Fruit fly (Drosophila melanogaster) whole organism, embryonic: ENCODE data around the gene Argl.
A peak's percentile ranks its signal among the peaks of the same experiment; 100 is the strongest.

Experiments used
- CG11560 ChIP-seq: fragments of 200-800 bp; sonication (Bioruptor generic); IDR thresholded peaks from 3 replicates; pipeline ENCODE4 v1.3.6; 2022; ENCODE audit warnings: missing biosample characterization, missing genetic modification characterization
- CG11723 ChIP-seq: fragments of 200-800 bp; sonication (Bioruptor generic); optimal IDR thresholded peaks from 2 replicates; lab custom pipeline; 2017; ENCODE audit warnings: missing biosample characterization, mild to moderate bottlenecking, missing genetic modification characterization
- CG15269 ChIP-seq: fragments of 200-800 bp; sonication (Bioruptor generic); optimal IDR thresholded peaks from 2 replicates; lab custom pipeline; 2018; ENCODE audit warnings: missing biosample characterization, mild to moderate bottlenecking, missing genetic modification characterization, moderate library complexity
- CG16779 ChIP-seq: fragments of 200-800 bp; sonication (Bioruptor generic); IDR thresholded peaks from 2 replicates; pipeline ENCODE4 v1.3.6; 2022; ENCODE audit warnings: missing biosample characterization, missing genetic modification characterization
- CG18011 ChIP-seq: fragments of 200-800 bp; sonication (Bioruptor generic); optimal IDR thresholded peaks from 2 replicates; lab custom pipeline; 2017; ENCODE audit warnings: missing biosample characterization, missing genetic modification characterization, mild to moderate bottlenecking, moderate library complexity, missing genotype
- CG18764 ChIP-seq: fragments of 200-800 bp; sonication (Bioruptor generic); optimal IDR thresholded peaks from 3 replicates; lab custom pipeline; 2016; ENCODE audit warnings: missing biosample characterization, missing genetic modification characterization
- CG30403 ChIP-seq: fragments of 200-800 bp; sonication (Bioruptor generic); optimal IDR thresholded peaks from 3 replicates; lab custom pipeline; 2016; ENCODE audit warnings: missing biosample characterization, missing genetic modification characterization
- CG32532 ChIP-seq: fragments of 200-800 bp; sonication (Bioruptor generic); IDR thresholded peaks from 2 replicates; pipeline ENCODE4 v1.3.6; 2022; ENCODE audit warnings: missing biosample characterization, missing genetic modification characterization
- CG3838 ChIP-seq: fragments of 200-800 bp; sonication (Bioruptor generic); optimal IDR thresholded peaks from 3 replicates; lab custom pipeline; 2016; ENCODE audit warnings: missing biosample characterization, missing genetic modification characterization
- CG4328 ChIP-seq: fragments of 200-800 bp; sonication (Bioruptor generic); optimal IDR thresholded peaks from 3 replicates; lab custom pipeline; 2017; ENCODE audit warnings: missing biosample characterization, missing genetic modification reagents, missing genetic modification characterization
- CG43689 ChIP-seq: fragments of 200-800 bp; sonication (Bioruptor generic); IDR thresholded peaks from 2 replicates; pipeline ENCODE4 v1.3.6; 2022; ENCODE audit warnings: missing biosample characterization, missing genetic modification characterization
- CG8281 ChIP-seq: fragments of 200-800 bp; sonication (Bioruptor generic); optimal IDR thresholded peaks from 2 replicates; lab custom pipeline; 2018; ENCODE audit warnings: missing biosample characterization, mild to moderate bottlenecking, missing genetic modification characterization, moderate library complexity
- CG8359 ChIP-seq: fragments of 200-800 bp; sonication (Bioruptor generic); optimal IDR thresholded peaks from 2 replicates; lab custom pipeline; 2017; ENCODE audit warnings: missing biosample characterization, mild to moderate bottlenecking, missing genetic modification characterization, borderline replicate concordance
- CG9437 ChIP-seq: fragments of 200-800 bp; sonication (Bioruptor generic); optimal IDR thresholded peaks from 2 replicates; lab custom pipeline; 2018; ENCODE audit warnings: missing biosample characterization, mild to moderate bottlenecking, missing genetic modification characterization
- CG9727 ChIP-seq: fragments of 200-800 bp; sonication (Bioruptor generic); optimal IDR thresholded peaks from 3 replicates; lab custom pipeline; 2017; ENCODE audit warnings: missing biosample characterization, mild to moderate bottlenecking, missing genetic modification characterization
- D19B ChIP-seq: fragments of 200-800 bp; sonication (Bioruptor generic); optimal IDR thresholded peaks from 2 replicates; lab custom pipeline; 2017; ENCODE audit warnings: missing biosample characterization, mild to moderate bottlenecking, missing genetic modification characterization
- Dad ChIP-seq: fragments of 200-800 bp; sonication (Bioruptor generic); optimal IDR thresholded peaks from 3 replicates; lab custom pipeline; 2016; ENCODE audit warnings: missing biosample characterization, missing genetic modification characterization
- Dip3 ChIP-seq: fragments of 200-800 bp; sonication (Bioruptor generic); optimal IDR thresholded peaks from 3 replicates; lab custom pipeline; 2016; ENCODE audit warnings: missing biosample characterization, missing genetic modification characterization
- Doc2 ChIP-seq: fragments of 200-800 bp; sonication (Bioruptor generic); IDR thresholded peaks from 2 replicates; pipeline ENCODE4 v1.3.6; 2022; ENCODE audit warnings: missing biosample characterization, missing genetic modification characterization
- Eip74EF ChIP-seq, 2 experiments: fragments of 200-800 bp in 1 of 2; fragments of >200 bp in 1 of 2; sonication (Bioruptor generic) in 1 of 2; optimal IDR thresholded peaks; 2 replicates each; lab custom pipeline; 2017 to 2019; ENCODE audit warnings: missing biosample characterization in 2 of 2, missing genetic modification characterization in 2 of 2, mild to moderate bottlenecking in 1 of 2, moderate library complexity in 1 of 2
- Ets97D ChIP-seq: fragments of 200-800 bp; sonication (Bioruptor generic); optimal IDR thresholded peaks from 3 replicates; lab custom pipeline; 2016; ENCODE audit warnings: missing biosample characterization, missing genetic modification characterization
- Gsc ChIP-seq: fragments of 200-800 bp; sonication (Bioruptor generic); IDR thresholded peaks from 2 replicates; pipeline ENCODE4 v1.3.6; 2022; ENCODE audit warnings: missing biosample characterization, missing genetic modification characterization
- Gug ChIP-seq: fragments of 200-800 bp; sonication (Bioruptor generic); IDR thresholded peaks from 4 replicates; pipeline ENCODE4 v1.3.6; 2022; ENCODE audit warnings: missing biosample characterization, missing genetic modification characterization
- H2.0 ChIP-seq: fragments of 200-800 bp; sonication (Bioruptor generic); IDR thresholded peaks from 2 replicates; pipeline ENCODE4 v1.3.6; 2022; ENCODE audit warnings: missing biosample characterization, missing genetic modification characterization
- Jarid2 ChIP-seq: fragments of 200-800 bp; sonication (Bioruptor generic); optimal IDR thresholded peaks from 3 replicates; lab custom pipeline; 2017; ENCODE audit warnings: mild to moderate bottlenecking, missing biosample characterization, missing genetic modification reagents, missing genetic modification characterization
- MBD-R2 ChIP-seq: fragments of 200-800 bp; sonication (Bioruptor generic); IDR thresholded peaks from 2 replicates; pipeline ENCODE4 v1.3.6; 2022; ENCODE audit warnings: missing biosample characterization, missing genetic modification characterization
- MTF-1 ChIP-seq: fragments of 200-800 bp; sonication (Bioruptor generic); optimal IDR thresholded peaks from 2 replicates; lab custom pipeline; 2018; ENCODE audit warnings: missing biosample characterization, mild to moderate bottlenecking, missing genetic modification characterization, borderline replicate concordance
- Mrtf ChIP-seq: fragments of 200-800 bp; sonication (Bioruptor generic); IDR thresholded peaks from 3 replicates; pipeline ENCODE4 v1.3.6; 2022; ENCODE audit warnings: missing biosample characterization, missing genetic modification characterization
- TFAM ChIP-seq: fragments of 200-800 bp; sonication (Bioruptor generic); optimal IDR thresholded peaks from 2 replicates; lab custom pipeline; 2017; ENCODE audit warnings: missing biosample characterization, missing genetic modification characterization, inconsistent platforms
- ac ChIP-seq: fragments of 200-800 bp; sonication (Bioruptor generic); optimal IDR thresholded peaks from 3 replicates; lab custom pipeline; 2017; ENCODE audit warnings: missing biosample characterization, mild to moderate bottlenecking, missing genetic modification characterization
- bbx ChIP-seq: fragments of 200-800 bp; sonication (Bioruptor generic); IDR thresholded peaks from 2 replicates; pipeline ENCODE4 v1.3.6; 2022; ENCODE audit warnings: missing biosample characterization, missing genetic modification characterization; ENCODE audit not compliant: partially characterized antibody
- br ChIP-seq: fragments of >200 bp; optimal IDR thresholded peaks from 2 replicates; lab custom pipeline; 2017
- caup ChIP-seq: fragments of 200-800 bp; sonication (Bioruptor generic); optimal IDR thresholded peaks from 3 replicates; lab custom pipeline; 2017; ENCODE audit warnings: missing biosample characterization, mild to moderate bottlenecking, missing genetic modification characterization, moderate library complexity; ENCODE audit not compliant: severe bottlenecking
- ewg ChIP-seq: fragments of 200-800 bp; sonication (Bioruptor generic); optimal IDR thresholded peaks from 3 replicates; lab custom pipeline; 2017; ENCODE audit warnings: mild to moderate bottlenecking, missing biosample characterization, missing genetic modification reagents, missing genetic modification characterization
- fd3F ChIP-seq: fragments of 200-800 bp; sonication (Bioruptor generic); optimal IDR thresholded peaks from 2 replicates; lab custom pipeline; 2018; ENCODE audit warnings: missing biosample characterization, mild to moderate bottlenecking, missing genetic modification characterization, moderate library complexity
- grau ChIP-seq: fragments of 200-800 bp; optimal IDR thresholded peaks from 3 replicates; lab custom pipeline; 2019; ENCODE audit warnings: missing biosample characterization, mild to moderate bottlenecking, missing genetic modification characterization, moderate library complexity
- inv ChIP-seq: fragments of 200-800 bp; sonication (Bioruptor generic); IDR thresholded peaks from 2 replicates; pipeline ENCODE4 v1.3.6; 2022; ENCODE audit warnings: missing biosample characterization, missing genetic modification characterization; ENCODE audit not compliant: partially characterized antibody
- mld ChIP-seq: fragments of 200-800 bp; sonication (Bioruptor generic); IDR thresholded peaks from 3 replicates; pipeline ENCODE4 v1.3.6; 2022; ENCODE audit warnings: missing biosample characterization, missing genetic modification characterization; ENCODE audit not compliant: partially characterized antibody
- odd ChIP-seq: fragments of 200-800 bp; sonication (Bioruptor generic); optimal IDR thresholded peaks from 2 replicates; lab custom pipeline; 2017; ENCODE audit warnings: missing biosample characterization, mild to moderate bottlenecking, missing genetic modification characterization
- pita ChIP-seq: fragments of 200-800 bp; sonication (Bioruptor generic); optimal IDR thresholded peaks from 2 replicates; lab custom pipeline; 2017; ENCODE audit warnings: missing biosample characterization, mild to moderate bottlenecking, missing genetic modification characterization
- pnt ChIP-seq: fragments of 200-800 bp; sonication (Bioruptor generic); optimal IDR thresholded peaks from 3 replicates; lab custom pipeline; 2016; ENCODE audit warnings: missing biosample characterization, missing genetic modification characterization
- schlank ChIP-seq: fragments of 200-800 bp; sonication (Bioruptor generic); optimal IDR thresholded peaks from 2 replicates; lab custom pipeline; 2018; ENCODE audit warnings: missing biosample characterization, mild to moderate bottlenecking, missing genetic modification characterization
- sd ChIP-seq: fragments of 200-800 bp; sonication (Bioruptor generic); optimal IDR thresholded peaks from 3 replicates; lab custom pipeline; 2018; ENCODE audit warnings: missing biosample characterization, mild to moderate bottlenecking, missing genetic modification characterization, moderate library complexity
- tio ChIP-seq: fragments of 200-800 bp; sonication (Bioruptor generic); optimal IDR thresholded peaks from 2 replicates; lab custom pipeline; 2017; ENCODE audit warnings: missing biosample characterization, missing genetic modification characterization, inconsistent platforms
- tup ChIP-seq: fragments of 200-800 bp; sonication (Bioruptor generic); optimal IDR thresholded peaks from 2 replicates; lab custom pipeline; 2016; ENCODE audit warnings: missing biosample characterization, mild to moderate bottlenecking, missing genetic modification characterization, moderate library complexity
- unpg ChIP-seq: fragments of 200-800 bp; sonication (Bioruptor generic); optimal IDR thresholded peaks from 3 replicates; lab custom pipeline; 2018; ENCODE audit warnings: missing biosample characterization, mild to moderate bottlenecking, missing genetic modification characterization, moderate library complexity
- wek ChIP-seq: fragments of 200-800 bp; sonication (Bioruptor generic); optimal IDR thresholded peaks from 3 replicates; lab custom pipeline; 2018; ENCODE audit warnings: missing biosample characterization, mild to moderate bottlenecking, missing genetic modification characterization, moderate library complexity
- zen ChIP-seq: fragments of 200-800 bp; sonication (Bioruptor generic); optimal IDR thresholded peaks from 3 replicates; lab custom pipeline; 2018; ENCODE audit warnings: missing biosample characterization, mild to moderate bottlenecking, missing genetic modification characterization, moderate library complexity
- zfh2 ChIP-seq: fragments of 200-800 bp; sonication (Bioruptor generic); optimal IDR thresholded peaks from 2 replicates; lab custom pipeline; 2016; ENCODE audit warnings: missing biosample characterization, missing genetic modification characterization

Gene Argl

dm6 chr2L:8982584-8983302 is 40.8 kb upstream of the Argl start (continued):
- TF ChIP-seq tup (GFP tag; lab: Kevin White, UChicago), result no peak
- TF ChIP-seq wek (GFP tag; lab: Kevin White, UChicago), result no peak
- no peak for TF ChIP-seq MTF-1 (GFP tag; lab: Kevin White, UChicago)
- no peak for TF ChIP-seq TFAM
- no peak for TF ChIP-seq Jarid2
- no peak for TF ChIP-seq CG9727 (GFP tag; lab: Kevin White, UChicago)
- TF ChIP-seq sd (tag; lab: Kevin White, UChicago), result peak; percentile 52
- TF ChIP-seq Eip74EF (GFP tag; optimal IDR thresholded peaks at IDR 0.05; lab: Kevin White, UChicago), result peak in 1 of 2 experiments; percentile 59
- no peak for TF ChIP-seq Gug (GFP tag; lab: Robert Waterston, UW)
- peak; percentile 53 for TF ChIP-seq odd (GFP tag; lab: Kevin White, UChicago)
- TF ChIP-seq tio (GFP tag; lab: Kevin White, UChicago), result peak; percentile 26
- no peak for TF ChIP-seq zen (tag; lab: Kevin White, UChicago)
- TF ChIP-seq unpg (GFP tag; lab: Kevin White, UChicago), result peak; percentile 69
- peak; percentile 50; the same call in 1 of the 2 replicates for TF ChIP-seq CG32532 (GFP tag; lab: Robert Waterston, UW)
- no peak for TF ChIP-seq pita (GFP tag; lab: Kevin White, UChicago)
- no peak for TF ChIP-seq pnt (GFP tag; lab: Kevin White, UChicago)
- TF ChIP-seq CG18764 (GFP tag; lab: Kevin White, UChicago), result no peak
- TF ChIP-seq CG9437 (GFP tag; lab: Kevin White, UChicago), result peak; percentile 7
- TF ChIP-seq ac (GFP tag; lab: Kevin White, UChicago), result no peak
- TF ChIP-seq grau (tag; lab: Kevin White, UChicago), result peak; percentile 48
- peak; percentile 61; the same call in 1 of the 3 replicates for TF ChIP-seq Mrtf
- no peak for TF ChIP-seq Doc2 (GFP tag; lab: Robert Waterston, UW)
- no peak for TF ChIP-seq D19B (GFP tag; lab: Kevin White, UChicago)
- peak; percentile 85 for TF ChIP-seq CG15269
- TF ChIP-seq CG8281, result peak; percentile 44
- no peak for TF ChIP-seq CG4328
- no peak for TF ChIP-seq MBD-R2 (GFP tag; lab: Robert Waterston, UW)
- peak; percentile 2 for TF ChIP-seq CG18011 (GFP tag; lab: Kevin White, UChicago)
- peak; percentile 27 for TF ChIP-seq caup
- TF ChIP-seq ewg (GFP tag; lab: Kevin White, UChicago), result no peak
- no peak for TF ChIP-seq br (lab: Kevin White, UChicago)
- TF ChIP-seq CG30403 (GFP tag; lab: Kevin White, UChicago), result peak; percentile 61
- TF ChIP-seq H2.0 (GFP tag; lab: Robert Waterston, UW), result peak; percentile 15; the same call in 1 of the 2 replicates
- TF ChIP-seq bbx, result no peak
- no peak for TF ChIP-seq schlank (tag; lab: Kevin White, UChicago)
- TF ChIP-seq zfh2 (GFP tag; lab: Kevin White, UChicago), result peak; percentile 21
- no peak for TF ChIP-seq Gsc (GFP tag; lab: Robert Waterston, UW)
- TF ChIP-seq CG43689 (GFP tag; lab: Robert Waterston, UW), result no peak
- no peak for TF ChIP-seq CG16779 (GFP tag; lab: Robert Waterston, UW)
- no peak for TF ChIP-seq Ets97D
- TF ChIP-seq fd3F (GFP tag; lab: Kevin White, UChicago), result peak; percentile 45
- TF ChIP-seq CG3838 (GFP tag; lab: Kevin White, UChicago), result peak; percentile 3
- no peak for TF ChIP-seq Dip3 (GFP tag; lab: Kevin White, UChicago)
- TF ChIP-seq CG11723 (GFP tag; lab: Kevin White, UChicago), result no peak
- TF ChIP-seq CG11560 (tag; lab: Robert Waterston, UW), result no peak
- TF ChIP-seq Dad (GFP tag; lab: Kevin White, UChicago), result no peak
- no peak for TF ChIP-seq CG8359 (GFP tag; lab: Kevin White, UChicago)
- TF ChIP-seq mld (GFP tag; lab: Robert Waterston, UW), result no peak
- no peak for TF ChIP-seq inv
